Worm (Caenorhabditis elegans) whole organism, L3 larva: ENCODE results near the gene C09E8.6.

Experiments
- ceh-16 ChIP-seq: sonication (generic microtip); optimal IDR thresholded peaks from 2 replicates; lab custom pipeline; 2017; ENCODE audit warnings: missing biosample characterization, missing genetic modification characterization
- ceh-28 ChIP-seq: fragments of 150-350 bp; optimal IDR thresholded peaks from 2 replicates; lab custom pipeline; 2014; ENCODE audit warnings: missing biosample characterization, missing genetic modification reagents, missing genetic modification characterization
- fkh-10 ChIP-seq: sonication (generic microtip); optimal IDR thresholded peaks from 2 replicates; lab custom pipeline; 2017; ENCODE audit warnings: missing biosample characterization, missing genetic modification reagents, missing genetic modification characterization
- jun-1 ChIP-seq: fragments of 150-350 bp; optimal IDR thresholded peaks from 2 replicates; lab custom pipeline; 2014; ENCODE audit warnings: missing biosample characterization, missing genetic modification reagents, missing genetic modification characterization
- lin-15B ChIP-seq: fragments of 150-350 bp; optimal IDR thresholded peaks from 2 replicates; lab custom pipeline; 2014; ENCODE audit warnings: missing biosample characterization, missing genetic modification characterization
- lsy-12 ChIP-seq: sonication (generic microtip); optimal IDR thresholded peaks from 2 replicates; lab custom pipeline; 2016; ENCODE audit warnings: mild to moderate bottlenecking, missing genetic modification characterization, missing compliant biosample characterization
- mdl-1 ChIP-seq: fragments of 150-350 bp; optimal IDR thresholded peaks from 2 replicates; lab custom pipeline; 2014; ENCODE audit warnings: missing biosample characterization, missing genetic modification characterization
- nhr-11 ChIP-seq: fragments of 150-350 bp; optimal IDR thresholded peaks from 2 replicates; lab custom pipeline; 2014; ENCODE audit warnings: missing biosample characterization, missing genetic modification characterization
- nhr-12 ChIP-seq: fragments of 150-350 bp; optimal IDR thresholded peaks from 2 replicates; lab custom pipeline; 2014; ENCODE audit warnings: missing biosample characterization, missing genetic modification characterization
- nhr-237 ChIP-seq: fragments of 150-350 bp; optimal IDR thresholded peaks from 2 replicates; lab custom pipeline; 2014; ENCODE audit warnings: missing biosample characterization, missing genetic modification characterization
- unc-39 ChIP-seq: sonication (generic microtip); optimal IDR thresholded peaks from 4 replicates; lab custom pipeline; 2017; ENCODE audit warnings: missing biosample characterization, missing genetic modification characterization
- ztf-11 ChIP-seq: fragments of 150-350 bp; optimal IDR thresholded peaks from 2 replicates; lab custom pipeline; 2014; ENCODE audit warnings: missing biosample characterization, missing genetic modification characterization

DNA sequence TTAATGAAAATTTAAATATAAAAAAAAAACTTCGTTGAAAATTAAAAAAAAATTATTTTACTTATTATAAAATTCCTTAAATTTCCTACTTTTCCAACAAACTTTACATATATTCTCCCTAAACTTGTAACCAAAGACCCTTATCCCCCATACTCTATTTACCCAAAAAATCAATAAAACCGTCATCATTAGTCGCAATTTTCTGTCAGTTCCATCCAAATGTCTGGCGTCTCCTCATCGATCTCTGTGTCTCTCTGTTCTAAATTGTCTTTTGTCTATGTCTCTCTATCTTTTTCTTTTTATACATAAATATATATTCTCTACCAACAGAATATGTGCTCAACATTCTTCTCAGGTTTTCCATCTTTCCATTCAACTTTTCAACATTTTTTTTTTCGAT lies 926 bp upstream of the C09E8.6 start:
- no peak for TF ChIP-seq mdl-1
- no peak for TF ChIP-seq jun-1 (tag; lab: Kevin White, UChicago)
- no peak for TF ChIP-seq nhr-237 (tag; lab: Kevin White, UChicago)
- TF ChIP-seq nhr-12 (tag; lab: Kevin White, UChicago) = no peak
- no peak for TF ChIP-seq nhr-11 (tag; lab: Kevin White, UChicago)
- TF ChIP-seq lsy-12 = no peak
- TF ChIP-seq fkh-10 (GFP tag; lab: Kevin White, UChicago) = no peak
- TF ChIP-seq ztf-11 = no peak
- peak; percentile 67 for TF ChIP-seq ceh-28
- no peak for TF ChIP-seq unc-39 (tag; lab: Kevin White, UChicago)
- TF ChIP-seq lin-15B (tag; lab: Kevin White, UChicago) = no peak
- TF ChIP-seq ceh-16 (tag; lab: Kevin White, UChicago) = no peak
